Fruit fly (Drosophila melanogaster): ENCODE data around the gene Rpn3.
A peak's percentile ranks its signal among the peaks of the same experiment; 100 is the strongest.

The Rpn3 gene

DNA sequence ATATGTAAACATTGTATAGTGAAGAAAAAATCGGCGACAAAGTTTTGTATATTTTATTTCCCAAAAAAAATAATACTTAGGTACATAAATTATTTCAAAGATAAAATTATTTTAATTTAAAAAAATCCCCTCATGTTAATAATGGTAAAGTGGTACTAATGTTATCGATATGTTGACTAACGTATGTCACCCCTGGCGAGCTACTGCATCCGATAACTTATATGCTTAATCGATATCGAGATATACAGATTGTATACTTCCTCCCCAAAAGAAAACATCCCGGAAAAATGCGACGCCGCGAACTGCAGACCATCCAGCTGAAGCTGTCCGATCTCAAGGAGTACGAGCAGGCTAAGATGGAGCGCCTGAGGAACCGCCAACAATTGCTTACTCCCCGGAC, 13.1 kb downstream of the Rpn3 start, which contains the start of gene CG17343 (continued):
- no peak for TF ChIP-seq sc (optimal IDR thresholded peaks at IDR 0.05)
- TF ChIP-seq sc (GFP tag; optimal IDR thresholded peaks at IDR 0.05) = no peak
- no peak for TF ChIP-seq B-H2 (GFP tag; optimal IDR thresholded peaks at IDR 0.05)
- no peak for TF ChIP-seq Elba2 (GFP tag; optimal IDR thresholded peaks at IDR 0.05)
- TF ChIP-seq BEAF-32 (GFP tag; optimal IDR thresholded peaks at IDR 0.05) = peak; percentile 68
- no peak for TF ChIP-seq CG4854 (GFP tag; optimal IDR thresholded peaks at IDR 0.05)
- TF ChIP-seq CG8765 (GFP tag; IDR thresholded peaks at IDR 0.05) = no peak
- peak; percentile 86 for TF ChIP-seq amos (GFP tag; IDR thresholded peaks at IDR 0.05; ENCODE audit: partially characterized antibody)
- TF ChIP-seq ro (GFP tag; IDR thresholded peaks at IDR 0.05) = no peak
- peak; percentile 46; the same call in 2 of the 3 replicates for TF ChIP-seq row (GFP tag; IDR thresholded peaks at IDR 0.05)
- no peak for TF ChIP-seq Nf-YA (GFP tag; IDR thresholded peaks at IDR 0.05)
- TF ChIP-seq CG30020 (tag; optimal IDR thresholded peaks at IDR 0.05) = peak; percentile 5
- no peak for TF ChIP-seq CG7745 (tag; optimal IDR thresholded peaks at IDR 0.05)
- no peak for TF ChIP-seq CG9215 (GFP tag; IDR thresholded peaks at IDR 0.05)
- no peak for TF ChIP-seq ham (GFP tag; IDR thresholded peaks at IDR 0.05)
- peak; percentile 40 for TF ChIP-seq Med (GFP tag)
- TF ChIP-seq CG16813 (GFP tag; IDR thresholded peaks at IDR 0.05; ENCODE audit: partially characterized antibody) = peak; percentile 87
- TF ChIP-seq Adf1 (GFP tag; IDR thresholded peaks at IDR 0.05) = no peak
- TF ChIP-seq Scr (GFP tag; IDR thresholded peaks at IDR 0.05; ENCODE audit: partially characterized antibody) = peak; percentile 83
- TF ChIP-seq en (GFP tag; optimal IDR thresholded peaks at IDR 0.05) = no peak
- no peak for TF ChIP-seq Mad (GFP tag; optimal IDR thresholded peaks at IDR 0.05)
- TF ChIP-seq CG12299 (tag; optimal IDR thresholded peaks at IDR 0.05) = no peak
- no peak for TF ChIP-seq eyg (GFP tag; optimal IDR thresholded peaks at IDR 0.05)
- TF ChIP-seq zen2 (GFP tag; IDR thresholded peaks at IDR 0.05; ENCODE audit: partially characterized antibody) = peak; percentile 98
- TF ChIP-seq Dll (GFP tag; IDR thresholded peaks at IDR 0.05; ENCODE audit: partially characterized antibody) = peak; percentile 83
- peak; percentile 90 for TF ChIP-seq vnd (GFP tag; IDR thresholded peaks at IDR 0.05; ENCODE audit: partially characterized antibody)
- TF ChIP-seq CG13424 (tag; optimal IDR thresholded peaks at IDR 0.05) = no peak
- no peak for TF ChIP-seq Xrp1 (GFP tag; IDR thresholded peaks at IDR 0.05)
- peak; percentile 81 for TF ChIP-seq inv (GFP tag; IDR thresholded peaks at IDR 0.05; ENCODE audit: partially characterized antibody)
- TF ChIP-seq CG6791 (GFP tag; IDR thresholded peaks at IDR 0.05; ENCODE audit: partially characterized antibody) = peak; percentile 98
- TF ChIP-seq mld (GFP tag; IDR thresholded peaks at IDR 0.05; ENCODE audit: partially characterized antibody) = peak; percentile 98
- TF ChIP-seq CG9609 (GFP tag; optimal IDR thresholded peaks at IDR 0.05) = no peak
- TF ChIP-seq stwl (tag; optimal IDR thresholded peaks at IDR 0.05) = peak; percentile 68
- TF ChIP-seq CG7928 (GFP tag; optimal IDR thresholded peaks at IDR 0.05) = peak; percentile 81
- TF ChIP-seq CG15269 (tag; optimal IDR thresholded peaks at IDR 0.05) = no peak
- TF ChIP-seq corto (GFP tag; optimal IDR thresholded peaks at IDR 0.05) = no peak
- TF ChIP-seq CG2678 (tag; optimal IDR thresholded peaks at IDR 0.05) = no peak
- no peak for TF ChIP-seq H15 (GFP tag; IDR thresholded peaks at IDR 0.05)
- no peak for TF ChIP-seq Max (GFP tag; optimal IDR thresholded peaks at IDR 0.05)
- TF ChIP-seq ase (GFP tag; IDR thresholded peaks at IDR 0.05) = no peak
- TF ChIP-seq caup (GFP tag; optimal IDR thresholded peaks at IDR 0.05; ENCODE audit: severe bottlenecking) = no peak
- TF ChIP-seq CkIIα-i1 (GFP tag; IDR thresholded peaks at IDR 0.05) = no peak
- TF ChIP-seq CG43689 (GFP tag; IDR thresholded peaks at IDR 0.05) = no peak
- TF ChIP-seq yki (optimal IDR thresholded peaks at IDR 0.05) = no peak
- TF ChIP-seq CG12155 (GFP tag; optimal IDR thresholded peaks at IDR 0.05) = no peak
- TF ChIP-seq onecut (GFP tag; IDR thresholded peaks at IDR 0.05) = peak; percentile 21; the same call in 1 of the 2 replicates
- no peak for TF ChIP-seq CG8359 (GFP tag; optimal IDR thresholded peaks at IDR 0.05; ENCODE audit: borderline replicate concordance)
- TF ChIP-seq PHDP (tag; optimal IDR thresholded peaks at IDR 0.05) = no peak
- no peak for TF ChIP-seq E2f1 (GFP tag; IDR thresholded peaks at IDR 0.05)
- no peak for TF ChIP-seq CG14050 (GFP tag; IDR thresholded peaks at IDR 0.05)
- no peak for TF ChIP-seq CG1832 (GFP tag; optimal IDR thresholded peaks at IDR 0.05)
